Fruit fly (Drosophila melanogaster) whole organism, adult: ENCODE data around the gene CG33689.

Experiments used
- CG11617 ChIP-seq: fragments of 200-800 bp; sonication (Bioruptor generic); optimal IDR thresholded peaks from 2 replicates; lab custom pipeline; 2017; ENCODE audit warnings: mild to moderate bottlenecking, missing biosample characterization, missing genetic modification reagents, missing genetic modification characterization
- CG12768 ChIP-seq: fragments of 200-800 bp; sonication (Bioruptor generic); optimal IDR thresholded peaks from 2 replicates; lab custom pipeline; 2017; ENCODE audit warnings: missing biosample characterization, missing genetic modification characterization, mild to moderate bottlenecking, moderate library complexity, missing genetic modification reagents
- CG14711 ChIP-seq: fragments of 200-800 bp; sonication (Bioruptor generic); optimal IDR thresholded peaks from 2 replicates; lab custom pipeline; 2018; ENCODE audit warnings: missing biosample characterization, mild to moderate bottlenecking, missing genetic modification characterization, moderate library complexity
- CG1620 ChIP-seq: fragments of 200-800 bp; sonication (Bioruptor generic); optimal IDR thresholded peaks from 2 replicates; lab custom pipeline; 2016; ENCODE audit warnings: missing biosample characterization, missing genetic modification characterization
- CG33017 ChIP-seq: fragments of 200-800 bp; sonication (Bioruptor generic); optimal IDR thresholded peaks from 2 replicates; lab custom pipeline; 2018; ENCODE audit warnings: missing biosample characterization, mild to moderate bottlenecking, missing genetic modification characterization, moderate library complexity
- CG5204 ChIP-seq: fragments of 200-800 bp; sonication (Bioruptor generic); optimal IDR thresholded peaks from 2 replicates; lab custom pipeline; 2016; ENCODE audit warnings: missing biosample characterization, missing genetic modification characterization
- CG7045 ChIP-seq: fragments of 200-800 bp; sonication (Bioruptor generic); optimal IDR thresholded peaks from 2 replicates; lab custom pipeline; 2017; ENCODE audit warnings: missing biosample characterization, mild to moderate bottlenecking, missing genetic modification characterization
- CG7101 ChIP-seq: fragments of 200-800 bp; sonication (Bioruptor generic); optimal IDR thresholded peaks from 2 replicates; lab custom pipeline; 2018; ENCODE audit warnings: missing biosample characterization, mild to moderate bottlenecking, missing genetic modification characterization, moderate library complexity
- Clk ChIP-seq: fragments of 200-800 bp; sonication (Bioruptor generic); optimal IDR thresholded peaks from 2 replicates; lab custom pipeline; 2017; ENCODE audit warnings: missing biosample characterization, missing genetic modification characterization
- Crg-1 ChIP-seq: fragments of 200-800 bp; sonication (Bioruptor generic); optimal IDR thresholded peaks from 2 replicates; lab custom pipeline; 2016; ENCODE audit warnings: missing biosample characterization, missing genetic modification characterization
- Hr96 ChIP-seq: fragments of 200-800 bp; sonication (Bioruptor generic); optimal IDR thresholded peaks from 2 replicates; lab custom pipeline; 2016; ENCODE audit warnings: missing biosample characterization, missing genetic modification characterization
- Mnt ChIP-seq: fragments of 200-800 bp; sonication (Bioruptor generic); optimal IDR thresholded peaks from 2 replicates; lab custom pipeline; 2016; ENCODE audit warnings: missing biosample characterization, mild to moderate bottlenecking, missing genetic modification characterization
- bab1 ChIP-seq: fragments of 200-800 bp; sonication (Bioruptor generic); optimal IDR thresholded peaks from 3 replicates; lab custom pipeline; 2019; ENCODE audit warnings: missing biosample characterization, mild to moderate bottlenecking, missing genetic modification characterization, moderate library complexity
- cic ChIP-seq: fragments of 200-800 bp; sonication (Bioruptor generic); optimal IDR thresholded peaks from 2 replicates; lab custom pipeline; 2017; ENCODE audit warnings: missing biosample characterization, mild to moderate bottlenecking, missing genetic modification characterization, moderate library complexity
- cnc ChIP-seq, 2 experiments: fragments of >200 bp; optimal IDR thresholded peaks; 2 replicates each; lab custom pipeline; 2017
- kay ChIP-seq: fragments of 200-800 bp; sonication (Bioruptor generic); peaks from one replicate; lab custom pipeline; 2016; ENCODE audit warnings: missing biosample characterization, missing genetic modification characterization, borderline replicate concordance
- ovo ChIP-seq: fragments of 200-800 bp; sonication (Bioruptor generic); optimal IDR thresholded peaks from 2 replicates; lab custom pipeline; 2016; ENCODE audit warnings: missing biosample characterization, missing genetic modification characterization
- pad ChIP-seq: fragments of 200-800 bp; sonication (Bioruptor generic); optimal IDR thresholded peaks from 3 replicates; lab custom pipeline; 2017; ENCODE audit warnings: missing biosample characterization, missing genetic modification characterization, mild to moderate bottlenecking, moderate library complexity, missing genetic modification reagents
- tj ChIP-seq: fragments of 200-800 bp; sonication (Bioruptor generic); optimal IDR thresholded peaks from 3 replicates; lab custom pipeline; 2017; ENCODE audit warnings: missing biosample characterization, mild to moderate bottlenecking, missing genetic modification characterization, moderate library complexity
- toe ChIP-seq: fragments of 200-800 bp; sonication (Bioruptor generic); optimal IDR thresholded peaks from 2 replicates; lab custom pipeline; 2016; ENCODE audit warnings: missing biosample characterization, missing genetic modification characterization

Gene CG33689

DNA sequence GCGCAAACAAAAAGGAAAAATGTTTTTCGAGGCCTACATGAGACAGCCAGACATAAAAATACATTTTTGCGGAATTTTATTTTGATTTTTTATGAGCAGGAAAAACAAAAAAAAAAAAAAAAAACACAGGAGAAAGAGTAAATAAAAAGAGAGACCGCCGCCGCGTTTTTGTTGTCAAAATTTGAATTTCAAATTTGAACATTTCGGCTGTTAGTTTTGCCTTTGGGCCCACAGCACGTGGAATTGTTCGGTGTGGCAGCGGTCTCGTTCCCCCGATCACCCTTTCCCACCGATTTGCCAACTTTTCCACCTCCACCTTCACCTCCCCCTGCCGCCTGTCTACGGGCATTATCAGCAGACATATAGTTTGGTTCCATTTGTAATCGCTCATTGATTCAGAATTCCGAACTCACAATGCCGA lies 43.2 kb upstream of the CG33689 start:
- no peak for TF ChIP-seq Crg-1 (GFP tag; lab: Kevin White, UChicago)
- no peak for TF ChIP-seq kay (GFP tag; lab: Kevin White, UChicago)
- peak; percentile 66 for TF ChIP-seq cic (GFP tag; lab: Kevin White, UChicago)
- TF ChIP-seq cnc (optimal IDR thresholded peaks at IDR 0.05; lab: Kevin White, UChicago) = no peak
- peak; percentile 12 for TF ChIP-seq CG12768 (GFP tag; lab: Kevin White, UChicago)
- TF ChIP-seq CG7045 (GFP tag; lab: Kevin White, UChicago) = no peak
- TF ChIP-seq tj (GFP tag; lab: Kevin White, UChicago) = no peak
- no peak for TF ChIP-seq CG14711
- TF ChIP-seq ovo = no peak
- TF ChIP-seq pad (GFP tag; lab: Kevin White, UChicago) = no peak
- TF ChIP-seq Mnt (GFP tag; lab: Kevin White, UChicago) = peak; percentile 86
- TF ChIP-seq CG33017 (tag; lab: Kevin White, UChicago) = no peak

DNA sequence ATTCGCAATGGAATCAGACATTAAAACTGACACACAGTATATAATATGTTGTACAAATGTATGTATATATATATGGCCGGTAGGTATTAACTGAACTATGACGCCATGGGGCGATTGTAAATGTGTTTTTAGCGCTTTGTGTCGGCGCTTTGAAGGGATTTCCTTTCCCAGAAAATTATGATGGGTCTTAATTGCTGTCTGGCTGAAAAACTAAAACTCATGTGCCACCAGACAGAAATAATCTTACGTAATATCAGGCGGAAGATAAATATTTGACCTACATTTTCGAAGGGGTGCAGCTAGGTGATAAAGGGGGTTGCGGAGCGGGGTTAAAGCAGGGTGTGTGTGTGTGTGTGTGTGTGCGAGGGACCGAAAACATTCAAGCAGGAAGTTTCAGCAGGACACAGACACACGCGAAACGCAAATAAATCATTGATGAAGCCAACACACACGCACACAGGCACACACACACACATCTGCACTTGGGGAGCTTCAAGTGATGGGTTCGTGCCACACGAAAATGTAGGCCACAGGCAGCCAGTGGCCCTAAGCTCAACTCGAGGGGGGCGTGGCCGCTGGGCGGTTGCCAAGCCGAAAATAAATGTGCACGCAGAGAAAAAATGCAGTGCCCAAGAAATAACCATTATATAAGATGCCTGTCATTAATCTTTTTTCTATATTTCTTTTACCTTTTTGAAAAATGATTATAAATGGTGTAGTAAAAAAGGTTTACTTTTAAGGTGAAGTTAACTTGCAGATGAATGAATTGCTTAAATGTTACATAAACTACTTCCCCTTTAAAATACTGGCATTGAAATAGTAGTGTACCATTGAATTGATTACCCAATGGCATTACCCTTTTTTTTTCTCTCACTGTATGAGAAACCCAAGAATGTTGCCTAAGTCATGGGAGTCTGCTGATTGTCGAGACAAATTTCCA lies 42.5 kb upstream of the CG33689 start:
- no peak for TF ChIP-seq kay (GFP tag; lab: Kevin White, UChicago)
- TF ChIP-seq Mnt (GFP tag; lab: Kevin White, UChicago) = no peak
- no peak for TF ChIP-seq ovo
- TF ChIP-seq Hr96 (GFP tag; lab: Kevin White, UChicago) = no peak
- no peak for TF ChIP-seq CG7045 (GFP tag; lab: Kevin White, UChicago)
- no peak for TF ChIP-seq cic (GFP tag; lab: Kevin White, UChicago)
- TF ChIP-seq CG5204 (GFP tag; lab: Kevin White, UChicago) = no peak
- no peak for TF ChIP-seq CG1620 (GFP tag; lab: Kevin White, UChicago)
- no peak for TF ChIP-seq tj (GFP tag; lab: Kevin White, UChicago)
- no peak for TF ChIP-seq CG14711
- no peak for TF ChIP-seq CG12768 (GFP tag; lab: Kevin White, UChicago)
- TF ChIP-seq Crg-1 (GFP tag; lab: Kevin White, UChicago) = no peak
- TF ChIP-seq pad (GFP tag; lab: Kevin White, UChicago) = no peak
- no peak for TF ChIP-seq CG33017 (tag; lab: Kevin White, UChicago)
- TF ChIP-seq bab1 = no peak

DNA sequence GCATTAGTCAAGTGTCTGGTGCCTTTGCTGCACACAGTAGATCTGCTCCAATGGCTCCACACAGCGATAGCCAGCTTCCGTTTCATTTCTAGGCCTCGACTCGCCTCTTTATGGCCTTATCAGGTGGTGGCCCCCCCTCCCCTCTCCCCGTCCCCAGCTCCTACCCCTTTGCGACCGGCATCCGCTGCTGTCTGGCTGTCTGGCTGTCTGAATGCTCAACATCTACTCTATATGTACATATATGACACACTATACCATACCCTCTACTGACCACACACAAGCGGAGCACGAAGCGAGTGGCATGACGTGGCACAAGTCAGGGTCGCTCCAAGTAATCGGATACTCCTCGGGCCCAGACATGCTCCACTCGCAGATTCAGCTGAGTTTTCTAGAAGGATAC lies 41.7 kb upstream of the CG33689 start:
- TF ChIP-seq CG12768 (GFP tag; lab: Kevin White, UChicago) (no peak), CG11617 (no peak), cnc (optimal IDR thresholded peaks at IDR 0.05; lab: Kevin White, UChicago) (peak; percentile 0 to 62), cic (GFP tag; lab: Kevin White, UChicago) (peak; percentile 50)

DNA sequence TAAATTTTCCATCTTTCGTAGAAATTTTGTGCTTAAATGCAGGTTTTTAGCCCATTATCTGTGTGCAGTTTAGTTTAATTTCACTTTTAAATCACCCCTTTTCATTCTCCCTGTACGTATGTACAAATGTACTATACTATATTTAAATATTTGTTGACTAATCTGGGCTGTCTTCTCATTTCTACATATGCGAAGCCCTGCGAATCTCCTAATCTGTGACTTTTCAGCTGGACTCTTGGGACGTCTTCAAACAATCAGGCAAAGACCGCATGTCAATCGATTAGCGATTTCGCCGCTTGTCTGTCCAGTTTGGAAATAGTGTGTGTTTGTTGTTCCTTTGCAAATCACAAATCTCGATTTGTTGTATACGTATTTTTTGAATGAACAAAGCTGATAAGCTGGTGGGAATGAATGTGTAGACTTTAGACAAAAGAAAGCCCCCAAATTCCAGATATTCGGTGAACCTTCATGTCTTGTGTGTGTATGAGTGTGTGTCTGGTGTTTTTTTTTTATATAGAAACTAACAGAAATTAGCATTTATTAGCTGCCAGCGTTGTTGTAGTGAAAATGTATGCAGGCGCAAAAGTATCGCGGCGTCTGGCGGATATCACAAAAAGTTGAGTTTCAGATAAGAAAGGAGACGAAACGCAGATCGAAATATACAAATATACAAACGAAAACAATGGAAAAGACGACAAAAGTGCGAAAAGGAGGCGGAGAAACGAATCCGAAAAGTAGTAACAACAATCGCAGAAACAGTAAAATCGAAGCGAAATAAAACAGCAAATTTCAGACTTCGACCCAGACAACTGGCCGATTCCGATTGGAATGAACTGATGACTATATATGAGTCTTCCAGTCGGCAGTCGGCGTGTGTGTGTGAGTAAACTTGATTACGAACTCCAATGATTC lies 40.6 kb upstream of the CG33689 start:
- TF ChIP-seq kay (GFP tag; lab: Kevin White, UChicago) (peak; percentile 94), Hr96 (GFP tag; lab: Kevin White, UChicago) (no peak), bab1 (no peak), CG12768 (GFP tag; lab: Kevin White, UChicago) (peak; percentile 48), CG1620 (GFP tag; lab: Kevin White, UChicago) (no peak), cic (GFP tag; lab: Kevin White, UChicago) (peak; percentile 19)

DNA sequence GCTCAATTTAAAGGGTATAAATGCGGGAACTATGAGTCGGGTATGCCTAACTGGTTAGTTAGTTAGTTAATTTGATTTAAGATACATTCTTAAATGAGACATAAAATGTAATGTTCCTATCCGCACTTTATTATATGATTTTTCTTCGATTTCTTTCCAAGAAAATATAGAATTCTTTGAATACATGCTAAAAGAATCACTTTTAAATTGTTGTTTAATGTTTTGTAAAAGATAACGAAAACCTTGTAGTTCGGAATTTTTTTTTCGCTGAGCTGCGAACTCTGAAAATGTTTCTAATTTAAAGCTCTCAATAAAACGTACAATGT lies 40.0 kb upstream of the CG33689 start:
- TF ChIP-seq kay (GFP tag; lab: Kevin White, UChicago) (no peak), CG7045 (GFP tag; lab: Kevin White, UChicago) (no peak), CG5204 (GFP tag; lab: Kevin White, UChicago) (peak; percentile 27), Mnt (GFP tag; lab: Kevin White, UChicago) (no peak), CG14711 (peak; percentile 9), CG7101 (tag; lab: Kevin White, UChicago) (no peak), Crg-1 (GFP tag; lab: Kevin White, UChicago) (no peak), toe (GFP tag; lab: Kevin White, UChicago) (no peak)

DNA sequence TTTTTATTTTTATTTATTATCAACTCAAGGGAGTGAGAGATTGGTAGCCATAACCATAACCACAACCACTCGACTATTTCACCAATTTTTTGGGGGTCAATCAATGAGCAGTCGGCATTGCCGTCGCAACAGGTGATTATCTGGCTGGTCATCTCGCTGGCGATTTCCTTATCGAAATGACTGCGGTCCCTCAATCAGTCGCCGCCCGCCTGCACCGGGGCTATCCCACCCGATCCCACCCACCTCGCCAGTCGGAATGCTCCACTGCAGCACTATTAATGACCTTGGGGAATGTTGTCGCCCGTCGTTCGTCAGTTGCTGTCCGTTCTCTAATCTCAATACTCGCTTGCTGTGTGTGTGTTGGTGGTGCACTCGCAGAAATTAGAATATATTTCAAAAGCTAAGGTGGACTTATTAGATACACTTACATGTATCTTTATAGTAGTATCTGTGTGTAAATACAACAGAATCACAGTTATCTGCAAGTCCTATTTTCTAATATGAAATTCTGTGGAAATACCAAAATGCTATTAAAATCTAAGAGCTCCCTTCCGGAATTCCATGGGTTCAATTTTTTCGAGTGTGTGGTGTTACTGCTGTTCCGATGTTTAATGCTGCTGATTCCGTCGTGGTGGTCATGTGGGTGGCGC lies 39.5 kb upstream of the CG33689 start:
- peak; percentile 72 for TF ChIP-seq kay (GFP tag; lab: Kevin White, UChicago)
- TF ChIP-seq CG33017 (tag; lab: Kevin White, UChicago) = no peak
- TF ChIP-seq ovo = peak; percentile 6
- TF ChIP-seq CG14711 = peak; percentile 33
- no peak for TF ChIP-seq Clk (GFP tag; lab: Kevin White, UChicago)
- no peak for TF ChIP-seq CG1620 (GFP tag; lab: Kevin White, UChicago)
- peak; percentile 34 for TF ChIP-seq toe (GFP tag; lab: Kevin White, UChicago)
- no peak for TF ChIP-seq tj (GFP tag; lab: Kevin White, UChicago)
- no peak for TF ChIP-seq Mnt (GFP tag; lab: Kevin White, UChicago)
- TF ChIP-seq CG7045 (GFP tag; lab: Kevin White, UChicago) = peak; percentile 57
- peak; percentile 49 for TF ChIP-seq Hr96 (GFP tag; lab: Kevin White, UChicago)
- TF ChIP-seq CG5204 (GFP tag; lab: Kevin White, UChicago) = peak; percentile 56
- no peak for TF ChIP-seq CG11617
